Fruit fly (Drosophila melanogaster): Measurements from ENCODE around the gene Strump.

Strump gene

dm6 chr3L:16160420-16161069 is 38.7 kb downstream of the Strump start (continued):
- TF ChIP-seq CG8290 (GFP tag; optimal IDR thresholded peaks at IDR 0.05) (no peak), CG8290 (tag; optimal IDR thresholded peaks at IDR 0.05) (peak in 1 of 2 experiments; percentile 52), CG4404 (GFP tag; IDR thresholded peaks at IDR 0.05) (peak; percentile 10; the same call in 1 of the 2 replicates), Hr39 (optimal IDR thresholded peaks at IDR 0.05) (no peak), CrebB (tag; optimal IDR thresholded peaks at IDR 0.05) (no peak), CG30431 (GFP tag; optimal IDR thresholded peaks at IDR 0.05) (peak; percentile 33), chif (GFP tag; optimal IDR thresholded peaks at IDR 0.05) (peak; percentile 31 to 50), CoRest (tag; optimal IDR thresholded peaks at IDR 0.05) (peak; percentile 82), Ptx1 (GFP tag; IDR thresholded peaks at IDR 0.05) (peak; percentile 70), CG11456 (GFP tag; IDR thresholded peaks at IDR 0.05) (no peak), Aef1 (GFP tag; IDR thresholded peaks at IDR 0.05) (no peak), H2.0 (GFP tag; IDR thresholded peaks at IDR 0.05) (no peak)

DNA sequence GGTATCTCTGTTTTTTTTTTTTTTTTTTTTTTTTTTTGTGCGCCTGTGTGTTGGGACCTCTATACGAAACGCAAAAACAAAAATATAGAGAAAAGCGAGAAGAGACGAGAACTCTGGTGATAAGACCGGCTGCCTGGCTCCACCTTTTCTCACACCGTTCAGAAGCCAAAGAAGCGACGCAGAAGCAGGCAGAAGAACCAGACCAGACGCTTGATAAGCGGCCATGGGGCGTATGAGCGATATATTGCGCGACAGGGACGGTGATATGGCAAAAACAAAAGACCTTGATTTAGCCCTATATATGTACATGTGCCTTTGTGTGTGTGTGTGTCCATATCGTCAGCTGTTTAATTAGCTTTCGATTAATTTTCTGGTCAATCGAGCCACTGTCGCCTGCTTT is 39.3 kb downstream of the Strump start:
- no peak for TF ChIP-seq sisA (GFP tag; IDR thresholded peaks at IDR 0.05)
- TF ChIP-seq ftz-f1 (GFP tag; optimal IDR thresholded peaks at IDR 0.05) = peak; percentile 45
- TF ChIP-seq CG30431 (GFP tag; optimal IDR thresholded peaks at IDR 0.05) = no peak
- no peak for TF ChIP-seq CG8281 (tag; optimal IDR thresholded peaks at IDR 0.05)
- no peak for TF ChIP-seq CG2889 (GFP tag; IDR thresholded peaks at IDR 0.05)
- no peak for TF ChIP-seq ci (GFP tag; IDR thresholded peaks at IDR 0.05)
- TF ChIP-seq CG3281 (GFP tag; optimal IDR thresholded peaks at IDR 0.05) = no peak
- no peak for TF ChIP-seq CG3407 (GFP tag; optimal IDR thresholded peaks at IDR 0.05)
- no peak for TF ChIP-seq CrebB (tag; optimal IDR thresholded peaks at IDR 0.05)
- no peak for TF ChIP-seq da (GFP tag; optimal IDR thresholded peaks at IDR 0.05)
- no peak for TF ChIP-seq usp (GFP tag; optimal IDR thresholded peaks at IDR 0.05)
- TF ChIP-seq ash1 (GFP tag; optimal IDR thresholded peaks at IDR 0.05) = no peak
- no peak for TF ChIP-seq seq (GFP tag; IDR thresholded peaks at IDR 0.05)
- TF ChIP-seq maf-S (GFP tag; optimal IDR thresholded peaks at IDR 0.05) = no peak
- peak; percentile 12 for TF ChIP-seq sens (GFP tag)
- no peak for TF ChIP-seq vvl (GFP tag; IDR thresholded peaks at IDR 0.05)
- no peak for TF ChIP-seq CoRest (tag; optimal IDR thresholded peaks at IDR 0.05)
- no peak for TF ChIP-seq Aef1 (GFP tag; IDR thresholded peaks at IDR 0.05)
- peak; percentile 21 for TF ChIP-seq Med (GFP tag)
- no peak for TF ChIP-seq bab2 (GFP tag; optimal IDR thresholded peaks at IDR 0.05)
- no peak for TF ChIP-seq NC2α (GFP tag; optimal IDR thresholded peaks at IDR 0.05)
- TF ChIP-seq sug (tag; optimal IDR thresholded peaks at IDR 0.05) = peak; percentile 31
- TF ChIP-seq Myb (GFP tag; optimal IDR thresholded peaks at IDR 0.05) = no peak
- TF ChIP-seq CG6272 (GFP tag; IDR thresholded peaks at IDR 0.05) = no peak
- TF ChIP-seq zen2 (GFP tag; IDR thresholded peaks at IDR 0.05; ENCODE audit: partially characterized antibody) = 0 out of 3 replicates have a peak, but pooled peaks have one; percentile 7
- TF ChIP-seq exex (tag; optimal IDR thresholded peaks at IDR 0.05) = peak; percentile 73
- no peak for TF ChIP-seq ken (GFP tag; IDR thresholded peaks at IDR 0.05)
- 0 out of 2 replicates have a peak, but pooled peaks have one; percentile 9 for TF ChIP-seq CG10321 (GFP tag; IDR thresholded peaks at IDR 0.05)
- peak; percentile 26 for TF ChIP-seq CG10431 (GFP tag; optimal IDR thresholded peaks at IDR 0.05)
- TF ChIP-seq twi (tag; optimal IDR thresholded peaks at IDR 0.05) = no peak

DNA sequence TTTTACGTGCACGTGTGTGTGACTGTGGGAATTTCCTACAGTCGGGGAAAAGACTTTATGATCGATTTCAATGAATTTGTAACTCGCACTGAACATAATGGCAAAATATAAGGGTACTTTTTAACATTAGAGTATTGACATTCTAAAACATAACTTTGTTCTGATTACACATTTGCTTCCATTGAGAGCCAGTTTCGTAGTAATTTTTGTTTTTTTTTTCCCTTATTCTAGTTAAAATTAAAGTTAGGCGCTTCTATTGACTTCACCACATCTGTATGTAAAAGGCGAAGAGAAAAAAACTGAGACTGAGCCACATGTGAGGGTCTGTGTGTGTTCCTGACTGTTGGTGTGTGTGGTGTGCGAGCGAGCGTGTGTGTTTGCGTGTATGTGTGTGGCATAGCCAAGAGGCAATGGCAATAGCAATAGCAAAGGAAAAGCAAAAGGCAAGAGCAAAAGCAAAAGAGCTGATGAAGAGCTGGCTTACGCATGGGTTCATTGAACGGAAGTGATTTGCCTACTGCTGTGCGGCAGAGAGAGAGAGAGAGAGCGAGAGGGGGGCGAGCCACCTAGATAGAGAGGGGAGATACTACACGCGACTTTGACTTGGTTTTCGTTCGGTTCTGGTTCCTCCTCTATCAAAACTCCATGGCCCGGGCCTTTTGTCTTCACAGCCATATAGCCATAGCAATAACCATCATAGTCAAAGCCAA is 40.2 kb downstream of the Strump start:
- TF ChIP-seq her (GFP tag; optimal IDR thresholded peaks at IDR 0.05) (peak; percentile 71), CG17361 (GFP tag; IDR thresholded peaks at IDR 0.05) (peak; percentile 76), tll (GFP tag; optimal IDR thresholded peaks at IDR 0.05) (no peak), grn (GFP tag; optimal IDR thresholded peaks at IDR 0.05) (no peak), cg (GFP tag; optimal IDR thresholded peaks at IDR 0.05) (peak; percentile 82), Chrac-16 (GFP tag; optimal IDR thresholded peaks at IDR 0.05) (peak; percentile 62), Doc2 (GFP tag; IDR thresholded peaks at IDR 0.05) (no peak), CG7271 (tag; optimal IDR thresholded peaks at IDR 0.05) (no peak), chinmo (GFP tag; IDR thresholded peaks at IDR 0.05; ENCODE audit: partially characterized antibody) (peak; percentile 39; the same call in 1 of the 4 replicates), phol (tag; optimal IDR thresholded peaks at IDR 0.05) (peak; percentile 63), CTCF (GFP tag; optimal IDR thresholded peaks at IDR 0.05) (no peak), CG3847 (GFP tag; IDR thresholded peaks at IDR 0.05) (peak; percentile 67), cato (GFP tag; optimal IDR thresholded peaks at IDR 0.05; ENCODE audit: borderline replicate concordance) (peak; percentile 38)
